Worm (Caenorhabditis elegans) whole organism, L3 larva: ENCODE data around the gene nmur-2.
A peak's percentile ranks its signal among the peaks of the same experiment; 100 is the strongest.

Experiments used
- R02D3.7 ChIP-seq: fragments of 150-350 bp; optimal IDR thresholded peaks from 2 replicates; lab custom pipeline; 2014; ENCODE audit warnings: missing biosample characterization, missing genetic modification characterization
- ZK546.5 ChIP-seq: sonication (generic microtip); optimal IDR thresholded peaks from 2 replicates; lab custom pipeline; 2017; ENCODE audit warnings: missing biosample characterization, missing genetic modification characterization
- aly-2 ChIP-seq: fragments of 150-350 bp; optimal IDR thresholded peaks from 2 replicates; lab custom pipeline; 2014; ENCODE audit warnings: missing biosample characterization, missing genetic modification characterization
- ama-1 ChIP-seq: fragments of 150-350 bp; optimal IDR thresholded peaks from 2 replicates; lab custom pipeline; 2018
- ceh-28 ChIP-seq: fragments of 150-350 bp; optimal IDR thresholded peaks from 2 replicates; lab custom pipeline; 2014; ENCODE audit warnings: missing biosample characterization, missing genetic modification reagents, missing genetic modification characterization
- ceh-82 ChIP-seq: fragments of 150-350 bp; optimal IDR thresholded peaks from 2 replicates; lab custom pipeline; 2014; ENCODE audit warnings: missing biosample characterization, missing genetic modification characterization
- ceh-9 ChIP-seq: sonication (generic microtip); optimal IDR thresholded peaks from 2 replicates; lab custom pipeline; 2018; ENCODE audit warnings: missing biosample characterization, missing genetic modification characterization
- daf-12 ChIP-seq: fragments of 150-350 bp; optimal IDR thresholded peaks from 2 replicates; lab custom pipeline; 2014; ENCODE audit warnings: missing biosample characterization, missing genetic modification reagents, missing genetic modification characterization
- egl-27 ChIP-seq: sonication (generic microtip); optimal IDR thresholded peaks from 4 replicates; lab custom pipeline; 2017; ENCODE audit warnings: missing biosample characterization, missing genetic modification reagents, missing genetic modification characterization
- egl-5 ChIP-seq: fragments of 150-350 bp; optimal IDR thresholded peaks from 2 replicates; lab custom pipeline; 2017; ENCODE audit warnings: missing biosample characterization, missing genetic modification reagents, missing genetic modification characterization, inconsistent platforms
- elt-1 ChIP-seq: fragments of 150-350 bp; optimal IDR thresholded peaks from 2 replicates; lab custom pipeline; 2014; ENCODE audit warnings: missing biosample characterization, missing genetic modification characterization
- elt-2 ChIP-seq: sonication (generic microtip); optimal IDR thresholded peaks from 2 replicates; lab custom pipeline; 2016; ENCODE audit warnings: missing genetic modification reagents, mild to moderate bottlenecking, missing genetic modification characterization, missing compliant biosample characterization
- elt-3 ChIP-seq, 3 experiments: fragments of 150-350 bp in 1 of 3; sonication (generic microtip) in 2 of 3; optimal IDR thresholded peaks; 2 replicates in 2 of 3; 4 replicates in 1 of 3; lab custom pipeline; 2014 to 2017; ENCODE audit warnings: missing biosample characterization in 3 of 3, missing genetic modification characterization in 3 of 3
- eor-1 ChIP-seq, 2 experiments: fragments of 150-350 bp; optimal IDR thresholded peaks; 2 replicates each; lab custom pipeline; 2014 to 2018; ENCODE audit warnings: missing biosample characterization in 2 of 2, missing genetic modification characterization in 2 of 2
- fkh-10 ChIP-seq: sonication (generic microtip); optimal IDR thresholded peaks from 2 replicates; lab custom pipeline; 2017; ENCODE audit warnings: missing biosample characterization, missing genetic modification reagents, missing genetic modification characterization
- jun-1 ChIP-seq: fragments of 150-350 bp; optimal IDR thresholded peaks from 2 replicates; lab custom pipeline; 2014; ENCODE audit warnings: missing biosample characterization, missing genetic modification reagents, missing genetic modification characterization
- lin-15B ChIP-seq: fragments of 150-350 bp; optimal IDR thresholded peaks from 2 replicates; lab custom pipeline; 2014; ENCODE audit warnings: missing biosample characterization, missing genetic modification characterization
- lsy-12 ChIP-seq: sonication (generic microtip); optimal IDR thresholded peaks from 2 replicates; lab custom pipeline; 2016; ENCODE audit warnings: mild to moderate bottlenecking, missing genetic modification characterization, missing compliant biosample characterization
- mdl-1 ChIP-seq: fragments of 150-350 bp; optimal IDR thresholded peaks from 2 replicates; lab custom pipeline; 2014; ENCODE audit warnings: missing biosample characterization, missing genetic modification characterization
- mml-1 ChIP-seq: fragments of 150-350 bp; sonication (generic microtip); optimal IDR thresholded peaks from 3 replicates; lab custom pipeline; 2014; ENCODE audit warnings: missing biosample characterization, missing genetic modification characterization
- nfya-1 ChIP-seq: sonication (generic microtip); optimal IDR thresholded peaks from 2 replicates; lab custom pipeline; 2017; ENCODE audit warnings: missing genetic modification characterization, mild to moderate bottlenecking, missing compliant biosample characterization, antibody characterized with exemption, moderate library complexity; ENCODE audit not compliant: insufficient read depth
- nhr-11 ChIP-seq: fragments of 150-350 bp; optimal IDR thresholded peaks from 2 replicates; lab custom pipeline; 2014; ENCODE audit warnings: missing biosample characterization, missing genetic modification characterization
- nhr-23 ChIP-seq: fragments of 150-350 bp; optimal IDR thresholded peaks from 2 replicates; lab custom pipeline; 2014; ENCODE audit warnings: missing biosample characterization, missing genetic modification reagents, missing genetic modification characterization
- nhr-237 ChIP-seq: fragments of 150-350 bp; optimal IDR thresholded peaks from 2 replicates; lab custom pipeline; 2014; ENCODE audit warnings: missing biosample characterization, missing genetic modification characterization
- nhr-25 ChIP-seq: sonication (generic microtip); optimal IDR thresholded peaks from 2 replicates; lab custom pipeline; 2017; ENCODE audit warnings: missing biosample characterization, missing genetic modification characterization
- nhr-28 ChIP-seq: fragments of 150-350 bp; optimal IDR thresholded peaks from 2 replicates; lab custom pipeline; 2014; ENCODE audit warnings: missing biosample characterization, missing genetic modification characterization
- nhr-43 ChIP-seq: sonication (generic microtip); optimal IDR thresholded peaks from 2 replicates; lab custom pipeline; 2016; ENCODE audit warnings: mild to moderate bottlenecking, missing genetic modification characterization, missing compliant biosample characterization; ENCODE audit not compliant: poor library complexity, severe bottlenecking
- nhr-67 ChIP-seq: fragments of 150-350 bp; optimal IDR thresholded peaks from 2 replicates; lab custom pipeline; 2014; ENCODE audit warnings: missing biosample characterization, missing genetic modification characterization
- nhr-77 ChIP-seq: fragments of 150-350 bp; optimal IDR thresholded peaks from 2 replicates; lab custom pipeline; 2014; ENCODE audit warnings: missing biosample characterization, missing genetic modification characterization
- pha-4 ChIP-seq: fragments of 150-350 bp; optimal IDR thresholded peaks from 2 replicates; lab custom pipeline; 2014; ENCODE audit warnings: missing biosample characterization, missing genetic modification reagents, missing genetic modification characterization
- pqm-1 ChIP-seq: fragments of 150-350 bp; optimal IDR thresholded peaks from 2 replicates; lab custom pipeline; 2017; ENCODE audit warnings: missing biosample characterization, missing genetic modification characterization, inconsistent platforms
- sea-2 ChIP-seq: fragments of 150-350 bp; sonication (generic microtip); optimal IDR thresholded peaks from 4 replicates; lab custom pipeline; 2014; ENCODE audit warnings: missing biosample characterization, missing genetic modification reagents, missing genetic modification characterization
- unc-39 ChIP-seq: sonication (generic microtip); optimal IDR thresholded peaks from 4 replicates; lab custom pipeline; 2017; ENCODE audit warnings: missing biosample characterization, missing genetic modification characterization
- unc-62 ChIP-seq: fragments of 150-350 bp; sonication (generic microtip); optimal IDR thresholded peaks from 4 replicates; lab custom pipeline; 2014; ENCODE audit warnings: missing biosample characterization, missing genetic modification reagents, missing genetic modification characterization
- zag-1 ChIP-seq: fragments of 150-350 bp; optimal IDR thresholded peaks from 2 replicates; lab custom pipeline; 2014; ENCODE audit warnings: missing biosample characterization, missing genetic modification characterization
- ztf-11 ChIP-seq: fragments of 150-350 bp; optimal IDR thresholded peaks from 2 replicates; lab custom pipeline; 2014; ENCODE audit warnings: missing biosample characterization, missing genetic modification characterization
- ztf-4 ChIP-seq: fragments of 150-350 bp; optimal IDR thresholded peaks from 2 replicates; lab custom pipeline; 2014; ENCODE audit warnings: missing biosample characterization, missing genetic modification characterization

The nmur-2 gene

ce11 chrII:155904-156303 is 31.1 kb upstream of the nmur-2 start, which contains the start of gene mrpl-28 (continued):
- peak; percentile 73 for TF ChIP-seq jun-1
- TF ChIP-seq ceh-82: peak; percentile 92
- TF ChIP-seq egl-5 (tag; lab: Kevin White, UChicago): peak; percentile 85
- no peak for TF ChIP-seq mdl-1 (tag; lab: Kevin White, UChicago)
- peak; percentile 99 for TF ChIP-seq pha-4
- TF ChIP-seq, all 47 proteins: peak for 22

- TF ChIP-seq nhr-67 (no peak), ztf-11 (tag; lab: Kevin White, UChicago) (no peak), elt-1 (tag; lab: Kevin White, UChicago) (no peak), eor-1 (tag; optimal IDR thresholded peaks at IDR 0.05; lab: Kevin White, UChicago) (no peak), ZK546.5 (tag; lab: Kevin White, UChicago) (no peak), pha-4 (no peak)
- TF ChIP-seq, all 47 proteins: peak for 0
Measured at ce11 chrII:152283-152682, 27.5 kb upstream of the nmur-2 start, which contains the start of gene T25D3.3. TSS of gene T25D3.3 (plus strand) at chrII:152583.

ce11 chrII:151495-151894 is 26.7 kb upstream of the nmur-2 start:
- TF ChIP-seq sea-2 (GFP tag; lab: Kevin White, UChicago) (no peak), ceh-28 (no peak), ama-1 (lab: Kevin White, UChicago) (no peak)

ce11 chrII:146933-147332 is 22.1 kb upstream of the nmur-2 start, which contains the start of gene T25D3.4:
TSS of gene T25D3.4 (plus strand) at chrII:147233.
- TF ChIP-seq nhr-77 (tag; lab: Kevin White, UChicago) (no peak), nhr-23 (no peak), elt-2 (tag; lab: Kevin White, UChicago) (peak; percentile 17), ceh-9 (tag; lab: Kevin White, UChicago) (no peak), nhr-237 (tag; lab: Kevin White, UChicago) (no peak), lsy-12 (tag; lab: Kevin White, UChicago) (no peak)

- TF ChIP-seq nhr-67 (no peak), ztf-4 (tag; lab: Kevin White, UChicago) (no peak), aly-2 (tag; lab: Kevin White, UChicago) (no peak), eor-1 (tag; optimal IDR thresholded peaks at IDR 0.05; lab: Kevin White, UChicago) (no peak), unc-39 (tag; lab: Kevin White, UChicago) (no peak), nhr-23 (no peak), egl-27 (tag; lab: Kevin White, UChicago) (no peak), R02D3.7 (tag; lab: Kevin White, UChicago) (no peak), elt-3 (tag; optimal IDR thresholded peaks at IDR 0.05; lab: Kevin White, UChicago) (no peak), ceh-9 (tag; lab: Kevin White, UChicago) (no peak), unc-62 (GFP tag; lab: Kevin White, UChicago) (no peak), fkh-10 (GFP tag; lab: Kevin White, UChicago) (no peak), mdl-1 (tag; lab: Kevin White, UChicago) (no peak), nfya-1 (no peak), daf-12 (tag; lab: Kevin White, UChicago) (no peak)
Measured at ce11 chrII:135166-135565, 10.4 kb upstream of the nmur-2 start, which contains the start of gene K10B4.1. TSS of gene K10B4.1 (plus strand) at chrII:135466.

ce11 chrII:133548-134275 is 8.9 kb upstream of the nmur-2 start, which contains the start of gene cwn-1:
TSS of gene cwn-1 (minus strand) at chrII:133598.
- TF ChIP-seq egl-5 (tag; lab: Kevin White, UChicago) (peak; percentile 68), egl-27 (tag; lab: Kevin White, UChicago) (no peak)

DNA sequence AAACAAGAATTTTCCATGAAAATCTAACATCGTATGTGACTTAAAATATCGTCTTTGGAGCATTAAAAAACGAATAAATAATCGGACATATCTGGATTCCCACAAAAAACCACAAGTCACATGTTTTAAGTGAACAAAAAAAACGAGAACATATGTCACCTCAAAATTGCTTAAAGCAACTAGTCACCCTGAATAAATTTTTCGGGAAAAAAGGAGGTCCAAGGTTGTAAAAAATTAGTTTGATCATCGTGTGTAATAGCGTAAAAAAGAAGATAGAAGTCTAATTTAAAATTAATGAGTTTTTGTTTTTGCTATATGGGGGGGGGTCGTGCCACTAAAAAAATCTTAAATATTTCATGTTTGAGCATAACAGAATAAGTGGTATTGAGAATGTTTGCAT is 5.0 kb upstream of the nmur-2 start:
- no peak for TF ChIP-seq ceh-82
- no peak for TF ChIP-seq elt-1 (tag; lab: Kevin White, UChicago)
- no peak for TF ChIP-seq nfya-1
- no peak for TF ChIP-seq elt-2 (tag; lab: Kevin White, UChicago)
- no peak for TF ChIP-seq ztf-11 (tag; lab: Kevin White, UChicago)
- no peak for TF ChIP-seq nhr-25
- TF ChIP-seq jun-1: no peak
- TF ChIP-seq pqm-1 (tag; lab: Kevin White, UChicago): no peak
- TF ChIP-seq nhr-28 (tag; lab: Kevin White, UChicago): no peak
- TF ChIP-seq unc-39 (tag; lab: Kevin White, UChicago): no peak
- TF ChIP-seq zag-1: no peak
- TF ChIP-seq elt-3 (tag; optimal IDR thresholded peaks at IDR 0.05; lab: Kevin White, UChicago): no peak
- TF ChIP-seq ceh-9 (tag; lab: Kevin White, UChicago): no peak
- no peak for TF ChIP-seq mml-1 (tag; lab: Kevin White, UChicago)
- TF ChIP-seq nhr-11 (tag; lab: Kevin White, UChicago): no peak
- TF ChIP-seq nhr-43 (tag; lab: Kevin White, UChicago): no peak
- no peak for TF ChIP-seq eor-1 (tag; optimal IDR thresholded peaks at IDR 0.05; lab: Kevin White, UChicago)
- no peak for TF ChIP-seq lin-15B (tag; lab: Kevin White, UChicago)
